Worm (Caenorhabditis elegans): Measurements from ENCODE around the gene R10E8.6.

DNA sequence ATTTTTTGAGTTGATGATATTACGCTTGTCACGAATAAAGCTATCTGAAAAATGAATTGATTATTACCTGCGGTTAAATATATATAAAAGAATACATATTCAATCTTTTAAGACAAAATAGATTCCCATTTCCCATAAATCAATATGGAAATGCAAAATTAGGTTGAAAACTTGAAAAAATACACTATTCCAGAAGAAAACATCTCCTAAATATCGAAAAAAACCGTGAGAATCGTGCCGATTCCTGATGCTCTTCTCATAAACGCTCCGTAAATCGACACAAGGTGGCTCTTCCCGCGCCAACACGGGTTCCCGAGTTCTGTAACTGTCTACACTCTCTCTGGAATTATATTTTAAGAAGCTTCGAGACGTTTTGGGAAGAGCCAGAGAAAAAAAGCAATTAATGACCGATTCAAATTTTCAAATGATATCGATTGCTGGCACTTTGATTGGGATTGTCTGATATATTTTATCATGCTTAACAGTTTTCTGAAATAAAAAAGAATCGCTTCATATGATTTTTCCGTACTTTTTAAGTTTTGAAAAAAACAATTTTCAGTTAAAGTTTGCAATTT lies 29.4 kb downstream of the R10E8.6 start, which contains the start of gene R10E8.3:
- TF ChIP-seq pha-4 (tag; optimal IDR thresholded peaks at IDR 0.05) (no peak), unc-62 (GFP tag; optimal IDR thresholded peaks at IDR 0.05) (no peak), egl-18 (GFP tag; IDR thresholded peaks at IDR 0.05) (no peak), let-526 (GFP tag; IDR thresholded peaks at IDR 0.05) (no peak), nfya-2 (GFP tag; IDR thresholded peaks at IDR 0.05) (no peak), Y79H2A.3 (GFP tag; conservative IDR thresholded peaks at IDR 0.05) (no peak), Y53G8AR.9 (GFP tag; conservative IDR thresholded peaks at IDR 0.05) (no peak), madf-3 (GFP tag; IDR thresholded peaks at IDR 0.05) (no peak), ets-4 (GFP tag; optimal IDR thresholded peaks at IDR 0.05) (no peak)
